Worm (Caenorhabditis elegans): ENCODE data around the gene glt-5.

glt-5 gene

DNA sequence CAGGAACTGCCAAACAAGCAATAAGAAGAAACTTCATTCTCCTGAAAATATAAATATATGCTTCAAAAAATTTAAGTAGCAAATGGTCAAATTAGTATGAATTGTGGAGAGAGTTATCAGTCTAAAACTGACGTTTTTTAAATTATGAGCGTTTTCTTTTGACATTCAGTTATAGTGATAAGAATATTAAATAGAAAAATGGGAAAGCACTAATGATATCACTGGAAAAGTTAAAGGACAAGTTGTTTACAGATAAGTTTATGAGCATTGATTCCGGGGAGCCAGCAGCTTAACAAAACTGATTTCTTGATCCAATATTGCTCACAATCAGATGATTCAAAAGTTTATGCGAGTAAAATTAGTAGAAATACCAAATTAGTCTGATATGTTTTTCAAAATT lies 48.3 kb downstream of the glt-5 start, which contains the start of gene ZK1320.3:
Gene ZK1320.3, minus strand, starts transcription at position 41 of the 400 bp plus-strand sequence.
- no peak for TF ChIP-seq ama-1 (optimal IDR thresholded peaks at IDR 0.05)

DNA sequence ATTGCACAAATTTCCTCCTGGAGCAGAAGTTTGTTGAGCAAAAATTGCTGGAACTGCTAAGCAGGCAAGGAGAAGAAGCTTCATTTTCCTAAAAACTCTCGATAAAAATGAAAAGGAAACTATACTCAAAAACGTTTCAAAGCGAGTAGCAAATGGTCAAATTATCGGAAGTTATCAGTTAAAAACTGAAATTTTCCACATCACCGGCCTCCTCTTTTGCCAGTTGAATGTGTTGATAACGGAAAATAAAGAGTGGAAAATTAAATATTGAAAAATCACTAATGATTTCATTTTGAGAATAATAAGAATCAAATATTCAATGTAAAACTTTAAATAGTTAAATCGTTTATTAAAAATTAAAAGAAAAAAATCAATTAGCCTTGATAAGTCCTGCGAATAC lies 49.8 kb downstream of the glt-5 start, which contains the start of gene ZK1320.2:
Gene ZK1320.2, minus strand, starts transcription at position 88 of the 400 bp plus-strand sequence.
- TF ChIP-seq unc-55 (GFP tag; optimal IDR thresholded peaks at IDR 0.05) (no peak), gmeb-2 (tag; optimal IDR thresholded peaks at IDR 0.05) (no peak), ceh-48 (tag; optimal IDR thresholded peaks at IDR 0.05) (no peak), sdc-2 (tag; optimal IDR thresholded peaks at IDR 0.05) (no peak), ceh-24 (tag; optimal IDR thresholded peaks at IDR 0.05) (no peak), hlh-8 (tag; optimal IDR thresholded peaks at IDR 0.05) (no peak), K09A11.1 (tag; optimal IDR thresholded peaks at IDR 0.05; ENCODE audit: insufficient read depth) (no peak), che-1 (tag; optimal IDR thresholded peaks at IDR 0.05) (no peak), ets-4 (tag; optimal IDR thresholded peaks at IDR 0.05) (no peak), fkh-6 (tag; optimal IDR thresholded peaks at IDR 0.05) (no peak), odd-2 (tag; optimal IDR thresholded peaks at IDR 0.05) (no peak), tbx-2 (tag; optimal IDR thresholded peaks at IDR 0.05) (no peak), pha-4 (tag; optimal IDR thresholded peaks at IDR 0.05) (no peak), pag-3 (tag; optimal IDR thresholded peaks at IDR 0.05; ENCODE audit: borderline replicate concordance) (no peak), ttx-3 (tag; optimal IDR thresholded peaks at IDR 0.05) (no peak), ceh-6 (GFP tag; optimal IDR thresholded peaks at IDR 0.05) (no peak)
